Worm (Caenorhabditis elegans): ENCODE results near the gene Y44A6D.1.
A peak's percentile ranks its signal among the peaks of the same experiment; 100 is the strongest.

The Y44A6D.1 gene

ce11 chrV:20790011-20790410 is at the start of gene Y44A6D.1:
Gene Y44A6D.1, minus strand, starts transcription at chrV:20790033.
- TF ChIP-seq sox-4 (tag; optimal IDR thresholded peaks at IDR 0.05) = no peak
- TF ChIP-seq sox-2 (GFP tag; IDR thresholded peaks at IDR 0.05) = no peak
- TF ChIP-seq hlh-30 (tag; optimal IDR thresholded peaks at IDR 0.05; ENCODE audit: insufficient read depth) = no peak
- no peak for TF ChIP-seq lim-6 (tag; optimal IDR thresholded peaks at IDR 0.05)
- no peak for TF ChIP-seq ceh-45 (GFP tag; IDR thresholded peaks at IDR 0.05)
- TF ChIP-seq odd-2 (tag; optimal IDR thresholded peaks at IDR 0.05) = no peak

ce11 chrV:20839307-20839909 is 49.6 kb upstream of the Y44A6D.1 start:
- TF ChIP-seq ref-2 (tag; optimal IDR thresholded peaks at IDR 0.05) = peak; percentile 49
- peak; percentile 4 for TF ChIP-seq tbx-7 (tag; optimal IDR thresholded peaks at IDR 0.05)
- peak; percentile 35 for TF ChIP-seq tbx-2 (tag; optimal IDR thresholded peaks at IDR 0.05)
- peak; percentile 11 for TF ChIP-seq rnt-1 (tag; optimal IDR thresholded peaks at IDR 0.05)
- peak; percentile 63 for TF ChIP-seq C08G9.2 (tag; optimal IDR thresholded peaks at IDR 0.05)
- peak; percentile 10 for TF ChIP-seq ceh-34 (tag; optimal IDR thresholded peaks at IDR 0.05)
- peak; percentile 62 for TF ChIP-seq ceh-31 (tag; optimal IDR thresholded peaks at IDR 0.05)

ce11 chrV:20838565-20838964 is 48.7 kb upstream of the Y44A6D.1 start, which contains the start of gene exos-7:
Gene exos-7, plus strand, starts transcription at chrV:20838865.
- TF ChIP-seq unc-3 (GFP tag; conservative IDR thresholded peaks at IDR 0.05) (no peak), unc-3 (tag; optimal IDR thresholded peaks at IDR 0.05) (no peak), ref-2 (tag; optimal IDR thresholded peaks at IDR 0.05) (no peak), nhr-232 (tag; optimal IDR thresholded peaks at IDR 0.05) (no peak), pros-1 (tag; optimal IDR thresholded peaks at IDR 0.05) (no peak), hlh-8 (tag; optimal IDR thresholded peaks at IDR 0.05) (no peak), hlh-13 (GFP tag; optimal IDR thresholded peaks at IDR 0.05) (no peak), ceh-9 (tag; optimal IDR thresholded peaks at IDR 0.05) (no peak), ahr-1 (tag; optimal IDR thresholded peaks at IDR 0.05) (no peak), eyg-1 (tag; optimal IDR thresholded peaks at IDR 0.05) (no peak), hlh-30 (tag; optimal IDR thresholded peaks at IDR 0.05; ENCODE audit: insufficient read depth) (no peak), ceh-22 (tag; optimal IDR thresholded peaks at IDR 0.05) (no peak)

- TF ChIP-seq ceh-18 (tag; optimal IDR thresholded peaks at IDR 0.05) (no peak), odd-2 (tag; optimal IDR thresholded peaks at IDR 0.05) (no peak), nfya-1 (tag; optimal IDR thresholded peaks at IDR 0.05) (peak; percentile 1), ceh-2 (tag; optimal IDR thresholded peaks at IDR 0.05) (no peak), pha-4 (tag; optimal IDR thresholded peaks at IDR 0.05) (no peak)
These were observed 47.9 kb upstream of the Y44A6D.1 start, which contains the start of gene mrps-12 for ce11 chrV:20837765-20838164. Gene mrps-12, plus strand, starts transcription at chrV:20838080.

- TF ChIP-seq tbx-2 (tag; optimal IDR thresholded peaks at IDR 0.05) (peak; percentile 72), rnt-1 (tag; optimal IDR thresholded peaks at IDR 0.05) (no peak), eyg-1 (tag; optimal IDR thresholded peaks at IDR 0.05) (no peak), ceh-6 (GFP tag; optimal IDR thresholded peaks at IDR 0.05) (no peak), ama-1 (optimal IDR thresholded peaks at IDR 0.05) (no peak), npax-4 (tag; optimal IDR thresholded peaks at IDR 0.05) (no peak), hlh-8 (tag; optimal IDR thresholded peaks at IDR 0.05) (peak; percentile 58), madf-2 (tag; optimal IDR thresholded peaks at IDR 0.05) (no peak), K02D7.2 (tag; optimal IDR thresholded peaks at IDR 0.05) (no peak), ttx-3 (tag; optimal IDR thresholded peaks at IDR 0.05) (peak; percentile 61), fkh-6 (tag; optimal IDR thresholded peaks at IDR 0.05) (peak; percentile 15), ets-4 (tag; optimal IDR thresholded peaks at IDR 0.05) (peak; percentile 43), zip-5 (tag; optimal IDR thresholded peaks at IDR 0.05) (peak; percentile 87), ceh-45 (GFP tag; IDR thresholded peaks at IDR 0.05) (no peak), unc-42 (tag; optimal IDR thresholded peaks at IDR 0.05) (peak; percentile 78), dve-1 (tag; optimal IDR thresholded peaks at IDR 0.05) (no peak), unc-86 (tag; optimal IDR thresholded peaks at IDR 0.05) (peak; percentile 55), pha-2 (tag; optimal IDR thresholded peaks at IDR 0.05) (peak; percentile 75), ceh-14 (tag; optimal IDR thresholded peaks at IDR 0.05) (peak; percentile 55), dmd-4 (tag; optimal IDR thresholded peaks at IDR 0.05; ENCODE audit: borderline replicate concordance) (no peak), elt-2 (tag; optimal IDR thresholded peaks at IDR 0.05) (peak; percentile 65), fax-1 (tag; optimal IDR thresholded peaks at IDR 0.05) (peak; percentile 6), ceh-30 (tag; optimal IDR thresholded peaks at IDR 0.05) (no peak), ceh-9 (tag; optimal IDR thresholded peaks at IDR 0.05) (no peak), sox-2 (GFP tag; IDR thresholded peaks at IDR 0.05) (no peak), ceh-34 (tag; optimal IDR thresholded peaks at IDR 0.05) (peak; percentile 1), tbx-7 (tag; optimal IDR thresholded peaks at IDR 0.05) (peak; percentile 23)
These were observed 42.7 kb upstream of the Y44A6D.1 start for ce11 chrV:20832554-20832963.
